Fruit fly (Drosophila melanogaster): ENCODE results near the gene Npc2e.

Gene Npc2e

dm6 chr3R:10048842-10049527 is 4.1 kb upstream of the Npc2e start, which contains the start of gene ohgt (continued):
- peak; percentile 36 for TF ChIP-seq YL-1 (GFP tag; optimal IDR thresholded peaks at IDR 0.05)
- no peak for TF ChIP-seq Awh (GFP tag; IDR thresholded peaks at IDR 0.05)
- TF ChIP-seq CG11247 (GFP tag; IDR thresholded peaks at IDR 0.05), result no peak
- no peak for TF ChIP-seq CG7963 (GFP tag; IDR thresholded peaks at IDR 0.05; ENCODE audit: partially characterized antibody)
- no peak for TF ChIP-seq salm (tag; optimal IDR thresholded peaks at IDR 0.05)
- TF ChIP-seq CG2712 (tag; optimal IDR thresholded peaks at IDR 0.05), result peak; percentile 39
- peak; percentile 4 for TF ChIP-seq ewg (GFP tag; optimal IDR thresholded peaks at IDR 0.05)
- peak; percentile 50 for TF ChIP-seq phol (tag; optimal IDR thresholded peaks at IDR 0.05)
- TF ChIP-seq CG2116 (GFP tag; optimal IDR thresholded peaks at IDR 0.05), result peak; percentile 73
- no peak for TF ChIP-seq ab (GFP tag; optimal IDR thresholded peaks at IDR 0.05)
- TF ChIP-seq CG12299 (tag; optimal IDR thresholded peaks at IDR 0.05), result no peak
- no peak for TF ChIP-seq Elba2 (GFP tag; optimal IDR thresholded peaks at IDR 0.05)
- no peak for TF ChIP-seq en (GFP tag; optimal IDR thresholded peaks at IDR 0.05)
- TF ChIP-seq Dll (GFP tag; IDR thresholded peaks at IDR 0.05; ENCODE audit: partially characterized antibody), result 0 out of 4 replicates have a peak, but pooled peaks have one; percentile 50
- TF ChIP-seq CG11695 (GFP tag; IDR thresholded peaks at IDR 0.05), result no peak
- no peak for TF ChIP-seq CG12942 (GFP tag; optimal IDR thresholded peaks at IDR 0.05)
- no peak for TF ChIP-seq C15 (GFP tag; IDR thresholded peaks at IDR 0.05)
- TF ChIP-seq lola (GFP tag; optimal IDR thresholded peaks at IDR 0.05), result peak in 1 of 3 experiments; percentile 3
- peak; percentile 81 for TF ChIP-seq MESR4 (GFP tag; optimal IDR thresholded peaks at IDR 0.05)
- peak; percentile 20; the same call in 1 of the 2 replicates for TF ChIP-seq MBD-R2 (GFP tag; IDR thresholded peaks at IDR 0.05)
- TF ChIP-seq CG18599 (GFP tag; optimal IDR thresholded peaks at IDR 0.05), result no peak
- no peak for TF ChIP-seq CG10431 (GFP tag; optimal IDR thresholded peaks at IDR 0.05)
- no peak for TF ChIP-seq CG18764 (GFP tag; optimal IDR thresholded peaks at IDR 0.05)
- TF ChIP-seq trh (GFP tag; optimal IDR thresholded peaks at IDR 0.05), result no peak
- TF ChIP-seq trem (tag; optimal IDR thresholded peaks at IDR 0.05), result peak; percentile 28
- no peak for TF ChIP-seq wor (GFP tag; IDR thresholded peaks at IDR 0.05)
- TF ChIP-seq CG14710 (tag; optimal IDR thresholded peaks at IDR 0.05), result peak; percentile 67
- TF ChIP-seq CG33213 (GFP tag; optimal IDR thresholded peaks at IDR 0.05), result no peak
- TF ChIP-seq CG12744 (GFP tag; optimal IDR thresholded peaks at IDR 0.05), result no peak
- TF ChIP-seq Hey (tag; optimal IDR thresholded peaks at IDR 0.05), result no peak
- TF ChIP-seq sr (GFP tag; IDR thresholded peaks at IDR 0.05), result no peak
- no peak for TF ChIP-seq CG1832 (GFP tag; optimal IDR thresholded peaks at IDR 0.05)
- TF ChIP-seq ems (GFP tag; optimal IDR thresholded peaks at IDR 0.05), result no peak
- peak; percentile 7 for TF ChIP-seq sug (tag; optimal IDR thresholded peaks at IDR 0.05)
- peak; percentile 42; the same call in 1 of the 2 replicates for TF ChIP-seq CG14014 (GFP tag; IDR thresholded peaks at IDR 0.05)
- no peak for TF ChIP-seq HHEX (GFP tag; optimal IDR thresholded peaks at IDR 0.05)
- peak; percentile 29; the same call in 1 of the 3 replicates for TF ChIP-seq Opbp (GFP tag; IDR thresholded peaks at IDR 0.05; ENCODE audit: partially characterized antibody)
- TF ChIP-seq CG9437 (GFP tag; optimal IDR thresholded peaks at IDR 0.05), result no peak
- TF ChIP-seq tin (GFP tag; optimal IDR thresholded peaks at IDR 0.05), result peak; percentile 14
- TF ChIP-seq btn (GFP tag; optimal IDR thresholded peaks at IDR 0.05), result no peak
- no peak for TF ChIP-seq tio (GFP tag; optimal IDR thresholded peaks at IDR 0.05)
- peak; percentile 32 for TF ChIP-seq Mad (GFP tag; optimal IDR thresholded peaks at IDR 0.05)
- TF ChIP-seq dmrt99B (tag; optimal IDR thresholded peaks at IDR 0.05), result peak; percentile 7
- no peak for TF ChIP-seq tgo (GFP tag; IDR thresholded peaks at IDR 0.05)
- no peak for TF ChIP-seq vfl (GFP tag; optimal IDR thresholded peaks at IDR 0.05)
- TF ChIP-seq kah (GFP tag; optimal IDR thresholded peaks at IDR 0.05), result no peak
- TF ChIP-seq Stat92E (GFP tag; optimal IDR thresholded peaks at IDR 0.05), result no peak
- TF ChIP-seq Hsf (GFP tag; optimal IDR thresholded peaks at IDR 0.05), result peak; percentile 1
- TF ChIP-seq CG4707 (GFP tag; optimal IDR thresholded peaks at IDR 0.05), result no peak
- no peak for TF ChIP-seq Sin3A (optimal IDR thresholded peaks at IDR 0.05)
